Worm (Caenorhabditis elegans): ENCODE measurements around the gene F32G8.2.

- TF ChIP-seq egl-27 (tag; optimal IDR thresholded peaks at IDR 0.05) (no peak), zag-1 (tag; optimal IDR thresholded peaks at IDR 0.05) (no peak), egl-43 (GFP tag; IDR thresholded peaks at IDR 0.05) (no peak), snpc-4 (tag; optimal IDR thresholded peaks at IDR 0.05) (no peak), T26A8.4 (GFP tag; IDR thresholded peaks at IDR 0.05) (no peak), nhr-77 (tag; optimal IDR thresholded peaks at IDR 0.05) (no peak), R02D3.7 (tag; optimal IDR thresholded peaks at IDR 0.05) (no peak), ceh-44 (GFP tag; IDR thresholded peaks at IDR 0.05) (no peak)
Measured at ce11 chrV:10594810-10595209, 45.0 kb downstream of the F32G8.2 start, which contains the start of gene T21C9.11.
